Worm (Caenorhabditis elegans): ENCODE data around the gene F56D6.19.

DNA sequence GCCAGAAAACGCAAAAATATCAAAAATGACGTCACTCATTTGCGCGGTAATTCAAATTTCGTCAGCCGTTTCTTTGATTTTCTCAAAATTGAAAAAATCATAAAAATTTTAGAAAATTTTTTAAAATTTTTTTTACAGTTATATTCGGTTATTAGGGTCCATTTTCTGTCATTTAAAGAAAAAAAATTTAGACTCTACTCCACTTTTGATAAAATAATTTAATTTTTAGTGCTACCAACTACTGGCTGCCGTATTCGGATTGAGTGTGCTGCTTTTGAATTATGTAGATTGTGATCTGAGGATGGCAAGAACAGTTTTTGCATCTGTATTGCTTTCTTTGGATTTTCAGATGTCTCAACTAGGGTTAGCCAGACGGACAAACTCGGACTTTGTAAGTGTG, 48.0 kb downstream of the F56D6.19 start, which contains the start of gene Y46C8AM.1:
- no peak for TF ChIP-seq flt-1 (GFP tag; IDR thresholded peaks at IDR 0.05)
- no peak for TF ChIP-seq ztf-23 (GFP tag; IDR thresholded peaks at IDR 0.05)

All from whole organism, midembryonic.